Fruit fly (Drosophila melanogaster) whole organism, embryonic: Measurements from ENCODE around the gene CG14715.

Experiments
- Atf6 ChIP-seq: fragments of 200-800 bp; sonication (Bioruptor generic); IDR thresholded peaks from 2 replicates; pipeline ENCODE4 v1.3.6; 2022; ENCODE audit warnings: missing biosample characterization, missing genetic modification characterization
- Bteb2 ChIP-seq: fragments of 200-800 bp; sonication (Bioruptor generic); optimal IDR thresholded peaks from 2 replicates; lab custom pipeline; 2016; ENCODE audit warnings: missing biosample characterization, missing genetic modification characterization
- CG13123 ChIP-seq: fragments of 200-800 bp; sonication (Bioruptor generic); optimal IDR thresholded peaks from 2 replicates; lab custom pipeline; 2016; ENCODE audit warnings: missing biosample characterization, missing genetic modification characterization
- CG13624 ChIP-seq: fragments of 200-800 bp; sonication (Bioruptor generic); optimal IDR thresholded peaks from 2 replicates; lab custom pipeline; 2016; ENCODE audit warnings: missing biosample characterization, missing genetic modification characterization
- CG13775 ChIP-seq: fragments of 200-800 bp; sonication (Bioruptor generic); optimal IDR thresholded peaks from 3 replicates; lab custom pipeline; 2017; ENCODE audit warnings: missing biosample characterization, mild to moderate bottlenecking, missing genetic modification characterization
- CG15073 ChIP-seq: fragments of 200-800 bp; sonication (Bioruptor generic); optimal IDR thresholded peaks from 2 replicates; lab custom pipeline; 2016; ENCODE audit warnings: missing biosample characterization, missing genetic modification characterization
- CG17568 ChIP-seq: fragments of 200-800 bp; sonication (Bioruptor generic); optimal IDR thresholded peaks from 2 replicates; lab custom pipeline; 2018; ENCODE audit warnings: missing biosample characterization, mild to moderate bottlenecking, missing genetic modification characterization, moderate library complexity
- CG17829 ChIP-seq: fragments of 200-800 bp; optimal IDR thresholded peaks from 2 replicates; lab custom pipeline; 2019; ENCODE audit warnings: missing biosample characterization, mild to moderate bottlenecking, missing genetic modification characterization, moderate library complexity
- CG18262 ChIP-seq: fragments of 200-800 bp; optimal IDR thresholded peaks from 3 replicates; lab custom pipeline; 2019; ENCODE audit warnings: missing biosample characterization, mild to moderate bottlenecking, missing genetic modification characterization, moderate library complexity
- CG3407 ChIP-seq: fragments of 200-800 bp; sonication (Bioruptor generic); optimal IDR thresholded peaks from 2 replicates; lab custom pipeline; 2018; ENCODE audit warnings: missing biosample characterization, mild to moderate bottlenecking, missing genetic modification characterization
- CG34376 ChIP-seq: fragments of 200-800 bp; sonication (Bioruptor generic); optimal IDR thresholded peaks from 2 replicates; lab custom pipeline; 2018; ENCODE audit warnings: missing biosample characterization, mild to moderate bottlenecking, missing genetic modification characterization
- CG4282 ChIP-seq: fragments of 200-800 bp; sonication (Bioruptor generic); optimal IDR thresholded peaks from 2 replicates; lab custom pipeline; 2016; ENCODE audit warnings: missing biosample characterization, missing genetic modification characterization
- CG6254 ChIP-seq: fragments of 200-800 bp; sonication (Bioruptor generic); optimal IDR thresholded peaks from 3 replicates; lab custom pipeline; 2017; ENCODE audit warnings: mild to moderate bottlenecking, missing biosample characterization, missing genetic modification reagents, missing genetic modification characterization
- CG6272 ChIP-seq: fragments of 200-800 bp; sonication (Bioruptor generic); IDR thresholded peaks from 2 replicates; pipeline ENCODE4 v1.3.6; 2022; ENCODE audit warnings: missing biosample characterization, missing genetic modification characterization
- CG8944 ChIP-seq: fragments of 200-800 bp; sonication (Bioruptor generic); optimal IDR thresholded peaks from 3 replicates; lab custom pipeline; 2016; ENCODE audit warnings: missing biosample characterization, missing genetic modification characterization
- CkIIα-i1 ChIP-seq: fragments of 200-800 bp; sonication (Bioruptor generic); IDR thresholded peaks from 2 replicates; pipeline ENCODE4 v1.3.6; 2022; ENCODE audit warnings: missing biosample characterization, missing genetic modification characterization
- Dp ChIP-seq: fragments of 200-800 bp; sonication (Bioruptor generic); optimal IDR thresholded peaks from 2 replicates; lab custom pipeline; 2018; ENCODE audit warnings: missing biosample characterization, mild to moderate bottlenecking, missing genetic modification characterization, moderate library complexity
- Fer2 ChIP-seq: fragments of 200-800 bp; sonication (Bioruptor generic); optimal IDR thresholded peaks from 2 replicates; lab custom pipeline; 2018; ENCODE audit warnings: missing biosample characterization, mild to moderate bottlenecking, missing genetic modification characterization, moderate library complexity
- GATAe ChIP-seq: fragments of 200-800 bp; sonication (Bioruptor generic); conservative IDR thresholded peaks from 2 replicates; pipeline ENCODE4 v1.3.6; 2022; ENCODE audit warnings: missing biosample characterization, missing genetic modification characterization
- HHEX ChIP-seq: fragments of 200-800 bp; sonication (Bioruptor generic); optimal IDR thresholded peaks from 3 replicates; lab custom pipeline; 2017; ENCODE audit warnings: missing biosample characterization, mild to moderate bottlenecking, missing genetic modification characterization, missing genetic modification reagents
- HLH4C ChIP-seq: fragments of 200-800 bp; sonication (Bioruptor generic); IDR thresholded peaks from 3 replicates; pipeline ENCODE4 v1.3.6; 2022; ENCODE audit warnings: missing biosample characterization, missing genetic modification characterization; ENCODE audit not compliant: partially characterized antibody
- HmgZ ChIP-seq: fragments of 200-800 bp; sonication (Bioruptor generic); optimal IDR thresholded peaks from 2 replicates; lab custom pipeline; 2018; ENCODE audit warnings: missing biosample characterization, mild to moderate bottlenecking, missing genetic modification characterization
- Lhr ChIP-seq: fragments of 200-800 bp; sonication (Bioruptor generic); optimal IDR thresholded peaks from 3 replicates; lab custom pipeline; 2017; ENCODE audit warnings: mild to moderate bottlenecking, missing biosample characterization, missing genetic modification reagents, missing genetic modification characterization
- Lpt ChIP-seq: fragments of >200 bp; optimal IDR thresholded peaks from 2 replicates; lab custom pipeline; 2018; ENCODE audit warnings: missing biosample characterization, missing genetic modification characterization
- MTF-1 ChIP-seq: fragments of 200-800 bp; sonication (Bioruptor generic); optimal IDR thresholded peaks from 2 replicates; lab custom pipeline; 2018; ENCODE audit warnings: missing biosample characterization, mild to moderate bottlenecking, missing genetic modification characterization, borderline replicate concordance
- Meics ChIP-seq: fragments of 200-800 bp; sonication (Bioruptor generic); optimal IDR thresholded peaks from 2 replicates; lab custom pipeline; 2017; ENCODE audit warnings: missing biosample characterization, mild to moderate bottlenecking, missing genetic modification characterization
- Nf-YC ChIP-seq: fragments of 200-800 bp; optimal IDR thresholded peaks from 3 replicates; lab custom pipeline; 2019; ENCODE audit warnings: missing biosample characterization, mild to moderate bottlenecking, missing genetic modification characterization, moderate library complexity
- bab2 ChIP-seq: fragments of 200-800 bp; sonication (Bioruptor generic); optimal IDR thresholded peaks from 2 replicates; lab custom pipeline; 2016; ENCODE audit warnings: missing biosample characterization, missing genetic modification characterization
- bbx ChIP-seq: fragments of 200-800 bp; sonication (Bioruptor generic); IDR thresholded peaks from 2 replicates; pipeline ENCODE4 v1.3.6; 2022; ENCODE audit warnings: missing biosample characterization, missing genetic modification characterization; ENCODE audit not compliant: partially characterized antibody
- bsh ChIP-seq, 2 experiments: fragments of 200-800 bp; sonication (Bioruptor generic); optimal IDR thresholded peaks; 2 replicates each; lab custom pipeline; 2017 to 2018; ENCODE audit warnings: mild to moderate bottlenecking in 2 of 2, missing biosample characterization in 2 of 2, missing genetic modification characterization in 2 of 2, moderate library complexity in 1 of 2
- crol ChIP-seq: fragments of 200-800 bp; sonication (Bioruptor generic); IDR thresholded peaks from 2 replicates; pipeline ENCODE4 v1.3.6; 2022; ENCODE audit warnings: missing biosample characterization, missing genetic modification characterization
- crp ChIP-seq, 2 experiments: fragments of 200-800 bp; sonication (Bioruptor generic); optimal IDR thresholded peaks; 2 replicates in 1 of 2; 3 replicates in 1 of 2; lab custom pipeline; 2017; ENCODE audit warnings: missing biosample characterization in 2 of 2, missing genetic modification characterization in 2 of 2, mild to moderate bottlenecking in 1 of 2, moderate library complexity in 1 of 2
- gsb-n ChIP-seq: fragments of 200-800 bp; sonication (Bioruptor generic); optimal IDR thresholded peaks from 3 replicates; lab custom pipeline; 2018; ENCODE audit warnings: missing biosample characterization, mild to moderate bottlenecking, missing genetic modification characterization
- inv ChIP-seq: fragments of 200-800 bp; sonication (Bioruptor generic); IDR thresholded peaks from 2 replicates; pipeline ENCODE4 v1.3.6; 2022; ENCODE audit warnings: missing biosample characterization, missing genetic modification characterization; ENCODE audit not compliant: partially characterized antibody
- lov ChIP-seq, 2 experiments: fragments of 200-800 bp in 1 of 2; fragments of >200 bp in 1 of 2; sonication (Bioruptor generic) in 1 of 2; IDR thresholded peaks in 1 of 2; optimal IDR thresholded peaks in 1 of 2; 2 replicates in 1 of 2; 3 replicates in 1 of 2; pipeline versions ENCODE4 v1.3.6 to Lab custom; 2017 to 2022; ENCODE audit warnings: missing biosample characterization in 1 of 2, missing genetic modification characterization in 1 of 2
- mam ChIP-seq: fragments of 200-800 bp; sonication (Bioruptor generic); optimal IDR thresholded peaks from 3 replicates; lab custom pipeline; 2016; ENCODE audit warnings: missing biosample characterization, missing genetic modification characterization
- mld ChIP-seq: fragments of 200-800 bp; sonication (Bioruptor generic); IDR thresholded peaks from 3 replicates; pipeline ENCODE4 v1.3.6; 2022; ENCODE audit warnings: missing biosample characterization, missing genetic modification characterization; ENCODE audit not compliant: partially characterized antibody
- onecut ChIP-seq: fragments of 200-800 bp; sonication (Bioruptor generic); IDR thresholded peaks from 2 replicates; pipeline ENCODE4 v1.3.6; 2022; ENCODE audit warnings: missing biosample characterization, missing genetic modification characterization
- org-1 ChIP-seq: fragments of 200-800 bp; sonication (Bioruptor generic); optimal IDR thresholded peaks from 2 replicates; lab custom pipeline; 2017; ENCODE audit warnings: missing biosample characterization, missing genetic modification characterization
- pros ChIP-seq: fragments of 200-800 bp; sonication (Bioruptor generic); optimal IDR thresholded peaks from 3 replicates; lab custom pipeline; 2019; ENCODE audit warnings: missing biosample characterization, mild to moderate bottlenecking, missing genetic modification characterization, moderate library complexity
- pzg ChIP-seq: fragments of 200-800 bp; sonication (Bioruptor generic); optimal IDR thresholded peaks from 3 replicates; lab custom pipeline; 2018; ENCODE audit warnings: missing biosample characterization, mild to moderate bottlenecking, missing genetic modification characterization, moderate library complexity
- scrt ChIP-seq: fragments of 200-800 bp; sonication (Bioruptor generic); optimal IDR thresholded peaks from 2 replicates; lab custom pipeline; 2018; ENCODE audit warnings: missing biosample characterization, mild to moderate bottlenecking, missing genetic modification characterization, moderate library complexity
- slou ChIP-seq: fragments of 200-800 bp; sonication (Bioruptor generic); optimal IDR thresholded peaks from 3 replicates; lab custom pipeline; 2016; ENCODE audit warnings: missing biosample characterization, missing genetic modification characterization
- tio ChIP-seq: fragments of 200-800 bp; sonication (Bioruptor generic); optimal IDR thresholded peaks from 2 replicates; lab custom pipeline; 2017; ENCODE audit warnings: missing biosample characterization, missing genetic modification characterization, inconsistent platforms
- tna ChIP-seq: fragments of 200-800 bp; sonication (Bioruptor generic); IDR thresholded peaks from 2 replicates; pipeline ENCODE4 v1.3.6; 2022; ENCODE audit warnings: missing biosample characterization, missing genetic modification characterization; ENCODE audit not compliant: partially characterized antibody
- toy ChIP-seq: fragments of 200-800 bp; sonication (Bioruptor generic); IDR thresholded peaks from 2 replicates; pipeline ENCODE4 v1.3.6; 2022; ENCODE audit warnings: missing biosample characterization, missing genetic modification characterization
- ttk ChIP-seq: fragments of 200-800 bp; sonication (Bioruptor generic); IDR thresholded peaks from 2 replicates; pipeline ENCODE4 v2.1.2; 2022; ENCODE audit warnings: missing biosample characterization, missing genetic modification characterization
- wdn ChIP-seq: fragments of 200-800 bp; sonication (Bioruptor generic); IDR thresholded peaks from 2 replicates; pipeline ENCODE4 v1.3.6; 2022; ENCODE audit warnings: missing biosample characterization, missing genetic modification characterization

CG14715 gene

DNA sequence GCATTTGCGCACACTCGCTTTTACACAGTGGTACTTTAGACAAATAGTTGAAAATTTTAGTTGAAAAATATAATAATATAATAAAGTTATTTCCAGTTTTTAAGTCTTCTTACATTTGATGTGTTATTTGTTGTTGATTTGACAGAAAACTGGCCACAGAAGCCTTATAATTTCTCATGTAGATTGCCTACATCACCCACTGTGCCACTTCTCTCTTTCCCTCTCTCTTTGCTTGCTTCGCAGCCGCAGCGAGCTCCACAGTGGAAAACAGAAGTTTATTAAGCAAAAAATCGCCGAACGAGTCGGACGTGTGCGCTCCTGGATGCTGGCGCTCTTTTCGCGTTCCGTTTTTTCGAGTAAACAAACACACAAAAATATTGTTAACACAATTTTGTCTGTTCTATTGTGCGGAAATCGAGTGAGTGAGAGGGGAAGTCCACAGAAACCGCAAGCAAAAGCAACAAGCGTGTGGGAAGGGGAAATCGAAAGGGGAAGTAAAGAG lies 18.1 kb upstream of the CG14715 start, which contains the start of gene CG42327 (continued):
- peak; percentile 91 for TF ChIP-seq wdn (GFP tag; lab: Robert Waterston, UW)
- peak; percentile 81 for TF ChIP-seq HmgZ (tag; lab: Kevin White, UChicago)
- peak; percentile 92 for TF ChIP-seq CG17568 (GFP tag; lab: Kevin White, UChicago)
- peak; percentile 92 for TF ChIP-seq CG13775 (GFP tag; lab: Kevin White, UChicago)
- TF ChIP-seq Meics (GFP tag; lab: Kevin White, UChicago) = peak; percentile 90
- peak; percentile 92 for TF ChIP-seq tio (GFP tag; lab: Kevin White, UChicago)
- TF ChIP-seq Lpt (GFP tag; lab: Kevin White, UChicago) = no peak
- peak; percentile 95 for TF ChIP-seq CG3407
- TF ChIP-seq CG15073 (GFP tag; lab: Kevin White, UChicago) = peak; percentile 26
- peak; percentile 2 for TF ChIP-seq Dp (GFP tag; lab: Kevin White, UChicago)
- TF ChIP-seq CkIIα-i1 (GFP tag; lab: Robert Waterston, UW) = peak; percentile 26; the same call in 1 of the 2 replicates
- TF ChIP-seq CG6272 (GFP tag; lab: Robert Waterston, UW) = peak; percentile 93
- TF ChIP-seq crp (GFP tag; optimal IDR thresholded peaks at IDR 0.05; lab: Kevin White, UChicago) = peak in 1 of 2 experiments; percentile 59
- peak; percentile 93 for TF ChIP-seq ttk (GFP tag; lab: Robert Waterston, UW)
- TF ChIP-seq CG4282 = peak; percentile 79
- peak; percentile 47 for TF ChIP-seq mam
- peak; percentile 77 for TF ChIP-seq CG34376 (GFP tag; lab: Kevin White, UChicago)
- peak; percentile 81 for TF ChIP-seq CG8944
- TF ChIP-seq tna (GFP tag; lab: Robert Waterston, UW) = peak; percentile 54; the same call in 1 of the 2 replicates
- peak; percentile 95 for TF ChIP-seq CG6254 (GFP tag; lab: Kevin White, UChicago)
- TF ChIP-seq bbx (GFP tag; lab: Robert Waterston, UW) = peak; percentile 45
- TF ChIP-seq bab2 (GFP tag; lab: Kevin White, UChicago) = peak; percentile 80
- TF ChIP-seq HLH4C (GFP tag; lab: Robert Waterston, UW) = peak; percentile 41; the same call in 2 of the 3 replicates
- TF ChIP-seq pros (GFP tag; lab: Kevin White, UChicago) = no peak
- TF ChIP-seq Nf-YC = peak; percentile 75
- TF ChIP-seq pzg = no peak
- TF ChIP-seq inv (GFP tag; lab: Robert Waterston, UW) = peak; percentile 16; the same call in 1 of the 2 replicates
- peak; percentile 96 for TF ChIP-seq CG17829 (tag; lab: Kevin White, UChicago)
- peak; percentile 45; the same call in 1 of the 2 replicates for TF ChIP-seq GATAe (GFP tag; lab: Robert Waterston, UW)
- peak; percentile 81 for TF ChIP-seq Lhr (GFP tag; lab: Kevin White, UChicago)
- TF ChIP-seq lov (optimal IDR thresholded peaks at IDR 0.05; lab: Kevin White, UChicago) = no peak
- TF ChIP-seq lov (GFP tag; IDR thresholded peaks at IDR 0.05; lab: Robert Waterston, UW) = peak; percentile 96

DNA sequence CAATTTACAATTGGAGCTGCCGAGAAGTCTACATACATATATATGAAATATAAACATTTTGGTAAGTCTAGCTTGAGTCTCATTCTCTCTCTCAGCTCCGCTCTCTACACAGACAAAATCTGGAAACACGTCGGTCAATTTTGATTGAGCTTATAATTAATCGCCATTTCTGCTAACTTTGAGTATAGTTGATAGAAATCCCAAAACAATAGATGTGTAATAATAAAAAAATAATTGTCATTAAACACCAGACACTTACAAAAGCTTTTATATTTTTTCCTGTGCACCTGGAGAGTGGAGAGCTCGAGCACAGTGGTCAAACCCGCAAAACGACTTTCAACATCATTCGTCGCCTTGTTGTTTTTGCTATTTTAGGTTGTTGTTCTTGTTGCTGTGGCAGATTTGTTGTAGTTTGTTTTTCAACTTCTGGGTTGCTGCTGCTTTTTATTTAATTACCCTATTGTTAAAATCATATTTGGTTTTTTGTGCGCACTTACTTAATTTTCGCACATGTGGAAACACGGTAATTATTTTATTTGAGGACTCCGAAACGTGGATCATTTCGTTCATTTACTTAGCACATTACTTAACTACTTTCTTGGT lies 17.3 kb upstream of the CG14715 start:
- TF ChIP-seq CG13123 (GFP tag; lab: Kevin White, UChicago) = peak; percentile 93
- peak; percentile 98 for TF ChIP-seq bsh (GFP tag; optimal IDR thresholded peaks at IDR 0.05; lab: Kevin White, UChicago)
- TF ChIP-seq MTF-1 = peak; percentile 92
- TF ChIP-seq Bteb2 (GFP tag; lab: Kevin White, UChicago) = peak; percentile 96
- TF ChIP-seq crol (GFP tag; lab: Robert Waterston, UW) = peak; percentile 45
- peak; percentile 95 for TF ChIP-seq CG18262 (tag; lab: Kevin White, UChicago)
- TF ChIP-seq gsb-n (tag; lab: Kevin White, UChicago) = peak; percentile 95
- peak; percentile 83 for TF ChIP-seq Fer2 (tag; lab: Kevin White, UChicago)
- peak; percentile 93 for TF ChIP-seq scrt (GFP tag; lab: Kevin White, UChicago)
- peak; percentile 97 for TF ChIP-seq Atf6 (GFP tag; lab: Robert Waterston, UW)
- peak; percentile 93 for TF ChIP-seq slou (GFP tag; lab: Kevin White, UChicago)
- TF ChIP-seq toy (GFP tag; lab: Robert Waterston, UW) = peak; percentile 93
- TF ChIP-seq onecut (GFP tag; lab: Robert Waterston, UW) = peak; percentile 91
- TF ChIP-seq CG13624 (GFP tag; lab: Kevin White, UChicago) = peak; percentile 95
- TF ChIP-seq mld = no peak
- peak; percentile 92 for TF ChIP-seq org-1 (GFP tag; lab: Kevin White, UChicago)
- peak; percentile 97 for TF ChIP-seq HHEX (GFP tag; lab: Kevin White, UChicago)
